Worm (Caenorhabditis elegans) whole organism, L4 larva: ENCODE measurements around the gene cct-4.

Experiments used
- Y48G9A.11 ChIP-seq: fragments of 200-800 bp; sonication (Bioruptor generic); IDR thresholded peaks from 2 replicates; pipeline ENCODE4 v1.3.6; 2022; ENCODE audit warnings: missing genetic modification reagents, missing genetic modification characterization, missing compliant biosample characterization
- egl-27 ChIP-seq: sonication (generic microtip); optimal IDR thresholded peaks from 3 replicates; lab custom pipeline; 2017; ENCODE audit warnings: missing biosample characterization, missing genetic modification reagents, missing genetic modification characterization
- fkh-10 ChIP-seq: fragments of 150-350 bp; optimal IDR thresholded peaks from 2 replicates; lab custom pipeline; 2014; ENCODE audit warnings: missing biosample characterization, missing genetic modification reagents, missing genetic modification characterization
- pqm-1 ChIP-seq: sonication (generic microtip); optimal IDR thresholded peaks from 2 replicates; lab custom pipeline; 2017; ENCODE audit warnings: missing biosample characterization, missing genetic modification characterization

DNA sequence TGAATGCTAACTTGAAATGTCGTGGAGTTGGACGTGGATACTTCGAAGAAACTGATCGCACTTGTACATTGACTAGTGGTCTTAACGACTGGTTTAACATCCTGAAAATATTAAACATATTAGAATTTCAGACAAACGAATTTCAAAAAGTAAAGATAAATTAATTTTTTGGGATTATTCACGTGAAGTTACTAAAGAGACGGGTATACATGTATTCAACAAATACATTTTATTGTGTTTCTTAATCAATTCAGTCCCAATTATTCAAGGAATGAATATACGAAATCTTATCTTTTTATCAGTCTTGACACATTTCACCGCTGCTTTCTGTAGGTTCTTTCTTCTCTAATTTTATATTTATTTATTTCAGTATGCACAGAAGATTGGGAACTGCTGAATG, 5.1 kb upstream of the cct-4 start, which contains the start of the genes mrpl-10 and clec-142:
- no peak for TF ChIP-seq pqm-1 (tag; lab: Kevin White, UChicago)
- no peak for TF ChIP-seq Y48G9A.11 (GFP tag; lab: Robert Waterston, UW)
- TF ChIP-seq egl-27 (tag; lab: Kevin White, UChicago) = no peak
- no peak for TF ChIP-seq fkh-10
